Worm (Caenorhabditis elegans) whole organism, late embryonic: ENCODE results near the gene F01D4.5.

Source experiments
- ceh-9 ChIP-seq: sonication (generic microtip); optimal IDR thresholded peaks from 2 replicates; lab custom pipeline; 2016; ENCODE audit warnings: mild to moderate bottlenecking, missing genetic modification characterization, inconsistent platforms, missing compliant biosample characterization
- nhr-232 ChIP-seq: sonication (generic microtip); optimal IDR thresholded peaks from 2 replicates; lab custom pipeline; 2016; ENCODE audit warnings: missing genetic modification characterization, missing compliant biosample characterization
- pax-1 ChIP-seq: fragments of 150-350 bp; optimal IDR thresholded peaks from 2 replicates; lab custom pipeline; 2014; ENCODE audit warnings: missing biosample characterization, missing genetic modification characterization
- pha-4 ChIP-seq: fragments of 150-350 bp; optimal IDR thresholded peaks from 2 replicates; lab custom pipeline; 2018; ENCODE audit warnings: missing biosample characterization, missing genetic modification reagents, missing genetic modification characterization
- ref-2 ChIP-seq: sonication (generic microtip); optimal IDR thresholded peaks from 2 replicates; lab custom pipeline; 2016; ENCODE audit warnings: missing genetic modification characterization, missing compliant biosample characterization
- unc-55 ChIP-seq: sonication (generic microtip); optimal IDR thresholded peaks from 2 replicates; lab custom pipeline; 2017; ENCODE audit warnings: missing biosample characterization, missing genetic modification reagents, missing genetic modification characterization

- TF ChIP-seq pax-1 (tag; lab: Kevin White, UChicago) (no peak), unc-55 (GFP tag; lab: Kevin White, UChicago) (no peak), pha-4 (tag; lab: Kevin White, UChicago) (no peak), nhr-232 (tag; lab: Kevin White, UChicago) (no peak), ref-2 (tag; lab: Kevin White, UChicago) (no peak), ceh-9 (tag; lab: Kevin White, UChicago) (no peak)
These were observed 47.2 kb upstream of the F01D4.5 start, which contains the start of gene T07G12.2 for ce11 chrIV:10530648-10531047.
